Worm (Caenorhabditis elegans) whole organism, early embryonic: Measurements from ENCODE around the gene hpo-19.

Experiments
- B0310.2 ChIP-seq: sonication (generic microtip); optimal IDR thresholded peaks from 2 replicates; lab custom pipeline; 2016; ENCODE audit warnings: mild to moderate bottlenecking, missing genetic modification characterization, missing compliant biosample characterization
- F13C5.2 ChIP-seq: sonication (generic microtip); optimal IDR thresholded peaks from 2 replicates; lab custom pipeline; 2017; ENCODE audit warnings: mild to moderate bottlenecking, missing genetic modification characterization, inconsistent platforms, missing compliant biosample characterization
- aly-1 ChIP-seq: sonication (generic microtip); optimal IDR thresholded peaks from 2 replicates; lab custom pipeline; 2016; ENCODE audit warnings: missing genetic modification characterization, missing compliant biosample characterization
- ama-1 ChIP-seq: fragments of 150-350 bp; optimal IDR thresholded peaks from 2 replicates; lab custom pipeline; 2014
- ceh-13 ChIP-seq: fragments of 200-800 bp; sonication (Bioruptor generic); optimal IDR thresholded peaks from 2 replicates; lab custom pipeline; 2018; ENCODE audit warnings: mild to moderate bottlenecking, missing genetic modification characterization, missing compliant biosample characterization
- ceh-36 ChIP-seq: sonication (generic microtip); optimal IDR thresholded peaks from 2 replicates; lab custom pipeline; 2016; ENCODE audit warnings: missing genetic modification characterization, inconsistent platforms, missing compliant biosample characterization
- ets-7 ChIP-seq: sonication (generic microtip); optimal IDR thresholded peaks from 2 replicates; lab custom pipeline; 2016; ENCODE audit warnings: missing genotype, missing genetic modification characterization, missing compliant biosample characterization
- flt-1 ChIP-seq: fragments of 200-800 bp; sonication (Bioruptor generic); IDR thresholded peaks from 2 replicates; pipeline ENCODE4 v1.3.6; 2022; ENCODE audit warnings: missing genetic modification characterization, missing compliant biosample characterization
- hmbx-1 ChIP-seq: sonication (generic microtip); optimal IDR thresholded peaks from 2 replicates; lab custom pipeline; 2016; ENCODE audit warnings: mild to moderate bottlenecking, missing genetic modification characterization, missing compliant biosample characterization
- hmg-4 ChIP-seq: fragments of 200-800 bp; sonication (Bioruptor generic); optimal IDR thresholded peaks from 2 replicates; lab custom pipeline; 2018; ENCODE audit warnings: mild to moderate bottlenecking, missing genetic modification characterization, missing compliant biosample characterization
- hnd-1 ChIP-seq: sonication (generic microtip); optimal IDR thresholded peaks from 2 replicates; lab custom pipeline; 2016; ENCODE audit warnings: missing genetic modification characterization, missing compliant biosample characterization
- pes-1 ChIP-seq: fragments of 200-800 bp; sonication (Bioruptor generic); IDR thresholded peaks from 2 replicates; pipeline ENCODE4 v1.3.6; 2022; ENCODE audit warnings: missing genetic modification reagents, missing genetic modification characterization, missing compliant biosample characterization
- scrt-1 ChIP-seq: fragments of 200-800 bp; sonication (Bioruptor generic); IDR thresholded peaks from 2 replicates; pipeline ENCODE4 v1.3.6; 2022; ENCODE audit warnings: missing genetic modification characterization, missing compliant biosample characterization
- sea-1 ChIP-seq: fragments of 200-800 bp; sonication (Bioruptor generic); conservative IDR thresholded peaks from 2 replicates; pipeline ENCODE4 v1.3.6; 2022; ENCODE audit warnings: missing genetic modification characterization, missing compliant biosample characterization
- tbx-11 ChIP-seq: fragments of 200-800 bp; sonication (Bioruptor generic); IDR thresholded peaks from 2 replicates; pipeline ENCODE4 v1.3.6; 2022; ENCODE audit warnings: missing genetic modification characterization, missing compliant biosample characterization
- tbx-37 ChIP-seq: fragments of 200-800 bp; sonication (Bioruptor generic); conservative IDR thresholded peaks from 2 replicates; pipeline ENCODE4 v1.3.6; 2022; ENCODE audit warnings: missing genetic modification reagents, missing genetic modification characterization, missing compliant biosample characterization
- tra-4 ChIP-seq: sonication (generic microtip); optimal IDR thresholded peaks from 2 replicates; lab custom pipeline; 2017; ENCODE audit warnings: missing genetic modification characterization, missing compliant biosample characterization

The hpo-19 gene

ce11 chrV:6408733-6409227, 27.7 kb upstream of the hpo-19 start, which contains the start of gene bcf-1:
Gene bcf-1 (minus strand): TSS chrV:6408783.
- TF ChIP-seq ama-1 (lab: Kevin White, UChicago) (no peak), tra-4 (tag; lab: Kevin White, UChicago) (no peak), ceh-36 (tag; lab: Kevin White, UChicago) (no peak), tbx-11 (GFP tag; lab: Robert Waterston, UW) (no peak), F13C5.2 (tag; lab: Kevin White, UChicago) (no peak), tbx-37 (GFP tag; lab: Robert Waterston, UW) (no peak), sea-1 (GFP tag; lab: Robert Waterston, UW) (no peak), flt-1 (GFP tag; lab: Robert Waterston, UW) (no peak), hnd-1 (tag; lab: Kevin White, UChicago) (no peak)

ce11 chrV:6411161-6411560, 25.3 kb upstream of the hpo-19 start:
- TF ChIP-seq aly-1 (tag; lab: Kevin White, UChicago): no peak
- no peak for TF ChIP-seq flt-1 (GFP tag; lab: Robert Waterston, UW)
- no peak for TF ChIP-seq ceh-13 (GFP tag; lab: Kevin White, UChicago)
- no peak for TF ChIP-seq sea-1 (GFP tag; lab: Robert Waterston, UW)
- no peak for TF ChIP-seq ama-1 (lab: Kevin White, UChicago)
- no peak for TF ChIP-seq hmg-4
- no peak for TF ChIP-seq tra-4 (tag; lab: Kevin White, UChicago)

ce11 chrV:6413057-6413456, 23.4 kb upstream of the hpo-19 start:
- TF ChIP-seq ets-7 (tag; lab: Kevin White, UChicago): no peak
- no peak for TF ChIP-seq tbx-11 (GFP tag; lab: Robert Waterston, UW)
- no peak for TF ChIP-seq hmg-4
- no peak for TF ChIP-seq scrt-1
- no peak for TF ChIP-seq aly-1 (tag; lab: Kevin White, UChicago)
- TF ChIP-seq flt-1 (GFP tag; lab: Robert Waterston, UW): no peak
- TF ChIP-seq ama-1 (lab: Kevin White, UChicago): no peak
- no peak for TF ChIP-seq sea-1 (GFP tag; lab: Robert Waterston, UW)
- no peak for TF ChIP-seq tra-4 (tag; lab: Kevin White, UChicago)
- TF ChIP-seq pes-1 (GFP tag; lab: Robert Waterston, UW): no peak
- no peak for TF ChIP-seq B0310.2 (tag; lab: Kevin White, UChicago)
- no peak for TF ChIP-seq tbx-37 (GFP tag; lab: Robert Waterston, UW)
- no peak for TF ChIP-seq F13C5.2 (tag; lab: Kevin White, UChicago)
- no peak for TF ChIP-seq hmbx-1 (tag; lab: Kevin White, UChicago)
- no peak for TF ChIP-seq ceh-13 (GFP tag; lab: Kevin White, UChicago)
- no peak for TF ChIP-seq ceh-36 (tag; lab: Kevin White, UChicago)
- no peak for TF ChIP-seq hnd-1 (tag; lab: Kevin White, UChicago)

ce11 chrV:6414469-6414868, 22.0 kb upstream of the hpo-19 start:
- no peak for TF ChIP-seq sea-1 (GFP tag; lab: Robert Waterston, UW)
- TF ChIP-seq ceh-36 (tag; lab: Kevin White, UChicago): no peak
- no peak for TF ChIP-seq hmg-4
- no peak for TF ChIP-seq flt-1 (GFP tag; lab: Robert Waterston, UW)
- TF ChIP-seq pes-1 (GFP tag; lab: Robert Waterston, UW): no peak
- no peak for TF ChIP-seq F13C5.2 (tag; lab: Kevin White, UChicago)
- no peak for TF ChIP-seq ets-7 (tag; lab: Kevin White, UChicago)
- no peak for TF ChIP-seq tbx-11 (GFP tag; lab: Robert Waterston, UW)
- TF ChIP-seq scrt-1: no peak
- TF ChIP-seq ama-1 (lab: Kevin White, UChicago): no peak
- no peak for TF ChIP-seq hmbx-1 (tag; lab: Kevin White, UChicago)
- TF ChIP-seq B0310.2 (tag; lab: Kevin White, UChicago): no peak
- no peak for TF ChIP-seq tra-4 (tag; lab: Kevin White, UChicago)
- no peak for TF ChIP-seq hnd-1 (tag; lab: Kevin White, UChicago)
- no peak for TF ChIP-seq tbx-37 (GFP tag; lab: Robert Waterston, UW)

ce11 chrV:6414985-6415384, 21.5 kb upstream of the hpo-19 start, which contains the start of gene cht-6:
Gene cht-6 (plus strand): TSS chrV:6414993.
- TF ChIP-seq hnd-1 (tag; lab: Kevin White, UChicago) (no peak), tbx-11 (GFP tag; lab: Robert Waterston, UW) (no peak), B0310.2 (tag; lab: Kevin White, UChicago) (no peak), hmbx-1 (tag; lab: Kevin White, UChicago) (no peak), flt-1 (GFP tag; lab: Robert Waterston, UW) (no peak), tra-4 (tag; lab: Kevin White, UChicago) (no peak), scrt-1 (no peak), ets-7 (tag; lab: Kevin White, UChicago) (no peak), hmg-4 (no peak), ceh-13 (GFP tag; lab: Kevin White, UChicago) (no peak), ceh-36 (tag; lab: Kevin White, UChicago) (no peak), F13C5.2 (tag; lab: Kevin White, UChicago) (no peak), tbx-37 (GFP tag; lab: Robert Waterston, UW) (no peak), sea-1 (GFP tag; lab: Robert Waterston, UW) (no peak), aly-1 (tag; lab: Kevin White, UChicago) (no peak), ama-1 (lab: Kevin White, UChicago) (no peak), pes-1 (GFP tag; lab: Robert Waterston, UW) (no peak)

- TF ChIP-seq ama-1 (lab: Kevin White, UChicago) (peak; percentile 17), scrt-1 (no peak)
Observed at ce11 chrV:6424055-6424454, 12.4 kb upstream of the hpo-19 start, which contains the start of gene urb-1. Gene urb-1 (minus strand): TSS chrV:6424155.

- TF ChIP-seq ets-7 (tag; lab: Kevin White, UChicago) (no peak), B0310.2 (tag; lab: Kevin White, UChicago) (no peak), ceh-13 (GFP tag; lab: Kevin White, UChicago) (no peak), flt-1 (GFP tag; lab: Robert Waterston, UW) (no peak), F13C5.2 (tag; lab: Kevin White, UChicago) (no peak), aly-1 (tag; lab: Kevin White, UChicago) (no peak), tra-4 (tag; lab: Kevin White, UChicago) (no peak), scrt-1 (no peak), sea-1 (GFP tag; lab: Robert Waterston, UW) (no peak), pes-1 (GFP tag; lab: Robert Waterston, UW) (no peak), tbx-37 (GFP tag; lab: Robert Waterston, UW) (no peak), hnd-1 (tag; lab: Kevin White, UChicago) (no peak), hmg-4 (no peak), hmbx-1 (tag; lab: Kevin White, UChicago) (no peak), ama-1 (lab: Kevin White, UChicago) (no peak), ceh-36 (tag; lab: Kevin White, UChicago) (no peak), tbx-11 (GFP tag; lab: Robert Waterston, UW) (no peak)
Observed at ce11 chrV:6425927-6426326, 10.5 kb upstream of the hpo-19 start, which contains the start of gene T05H4.11. Gene T05H4.11 (minus strand): TSS chrV:6426261.
